ENCODE assay signal across 3 fruit fly cellular contexts in the genomic region with DNA sequence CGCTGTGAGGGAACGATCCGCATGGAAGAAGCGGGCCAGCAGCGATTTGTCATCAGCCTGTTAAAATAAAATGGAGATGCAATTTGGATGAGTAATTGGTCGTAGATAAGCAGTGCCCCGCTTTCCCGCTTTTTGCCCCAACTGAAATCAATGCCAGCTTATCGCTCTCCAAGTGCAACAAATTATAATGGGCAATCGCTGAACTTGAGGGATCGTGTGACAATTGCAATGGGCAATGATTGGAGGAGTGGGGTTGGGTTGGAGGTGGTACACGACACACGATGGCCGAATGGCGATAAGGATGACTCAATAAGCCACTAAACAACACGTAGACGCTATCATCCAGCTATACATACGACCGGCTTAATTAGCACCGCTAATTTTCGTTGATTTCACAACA.
A peak's percentile ranks its signal among the peaks of the same experiment; 100 is the strongest.
TF ChIP-seq lines count a peak whose summit lies in the region.

No protein-coding gene starts in this region.

TF ChIP-seq in whole organism, adult, 20 proteins besides CTCF, POLR2A, EP300 and RAD21:
- no peak for TF ChIP-seq CG33017 (tag; optimal IDR thresholded peaks at IDR 0.05; lab: Kevin White, UChicago)
- no peak for TF ChIP-seq CG7045 (GFP tag; optimal IDR thresholded peaks at IDR 0.05; lab: Kevin White, UChicago)
- TF ChIP-seq kay (GFP tag; lab: Kevin White, UChicago; ENCODE audit: borderline replicate concordance): no peak
- TF ChIP-seq Mnt (GFP tag; optimal IDR thresholded peaks at IDR 0.05; lab: Kevin White, UChicago): peak; percentile 44

TF ChIP-seq in whole organism, prepupa, 60 proteins besides CTCF, POLR2A, EP300 and RAD21:
- 0 out of 3 replicates have a peak, but pooled peaks have one; percentile 12 for TF ChIP-seq CG6163 (GFP tag; IDR thresholded peaks at IDR 0.05; lab: Robert Waterston, UW)
- TF ChIP-seq CG11762 (GFP tag; optimal IDR thresholded peaks at IDR 0.05; lab: Kevin White, UChicago; ENCODE audit: insufficient read depth): no peak
- no peak for TF ChIP-seq CG7368 (GFP tag; optimal IDR thresholded peaks at IDR 0.05; lab: Kevin White, UChicago)
- peak; percentile 99 for TF ChIP-seq svp (GFP tag; lab: Kevin White, UChicago)
- TF ChIP-seq Hr38 (GFP tag; optimal IDR thresholded peaks at IDR 0.05; lab: Kevin White, UChicago): no peak
- no peak for TF ChIP-seq Ets21C (GFP tag; optimal IDR thresholded peaks at IDR 0.05; lab: Kevin White, UChicago)
- no peak for TF ChIP-seq CG6854 (GFP tag; optimal IDR thresholded peaks at IDR 0.05; lab: Kevin White, UChicago)
- no peak for TF ChIP-seq eg (GFP tag; IDR thresholded peaks at IDR 0.05; lab: Robert Waterston, UW)
- TF ChIP-seq CG11294 (GFP tag; IDR thresholded peaks at IDR 0.05; lab: Robert Waterston, UW): no peak
- no peak for TF ChIP-seq CG4318 (GFP tag; optimal IDR thresholded peaks at IDR 0.05; lab: Kevin White, UChicago)
- TF ChIP-seq topi (GFP tag; optimal IDR thresholded peaks at IDR 0.05; lab: Kevin White, UChicago): no peak
- no peak for TF ChIP-seq CG3032 (tag; optimal IDR thresholded peaks at IDR 0.05; lab: Kevin White, UChicago)
- TF ChIP-seq Sox102F (GFP tag; optimal IDR thresholded peaks at IDR 0.05; lab: Kevin White, UChicago): no peak
- TF ChIP-seq CG10669 (GFP tag; optimal IDR thresholded peaks at IDR 0.05; lab: Kevin White, UChicago): no peak
- no peak for TF ChIP-seq Blimp-1 (GFP tag; optimal IDR thresholded peaks at IDR 0.05; lab: Kevin White, UChicago)
- no peak for TF ChIP-seq CG6792 (GFP tag; optimal IDR thresholded peaks at IDR 0.05; lab: Kevin White, UChicago)
- TF ChIP-seq Eip93F (GFP tag; optimal IDR thresholded peaks at IDR 0.05; lab: Kevin White, UChicago): peak; percentile 51
- TF ChIP-seq Eip75B (GFP tag; optimal IDR thresholded peaks at IDR 0.05; lab: Kevin White, UChicago): no peak
- no peak for TF ChIP-seq CG8632 (GFP tag; optimal IDR thresholded peaks at IDR 0.05; lab: Kevin White, UChicago)
- no peak for TF ChIP-seq lz (GFP tag; optimal IDR thresholded peaks at IDR 0.05; lab: Kevin White, UChicago)
- no peak for TF ChIP-seq cyc (GFP tag; optimal IDR thresholded peaks at IDR 0.05; lab: Kevin White, UChicago)
- no peak for TF ChIP-seq Hr39 (GFP tag; optimal IDR thresholded peaks at IDR 0.05; lab: Kevin White, UChicago)
- TF ChIP-seq vri (GFP tag; optimal IDR thresholded peaks at IDR 0.05; lab: Kevin White, UChicago): peak; percentile 61
- TF ChIP-seq fkh (GFP tag; optimal IDR thresholded peaks at IDR 0.05; lab: Kevin White, UChicago): no peak
- no peak for TF ChIP-seq CG6808 (GFP tag; optimal IDR thresholded peaks at IDR 0.05; lab: Kevin White, UChicago)
- no peak for TF ChIP-seq salr (GFP tag; optimal IDR thresholded peaks at IDR 0.05; lab: Kevin White, UChicago)
- TF ChIP-seq pdm3 (GFP tag; optimal IDR thresholded peaks at IDR 0.05; lab: Kevin White, UChicago): no peak

TF ChIP-seq in whole organism, wandering third instar larva, 38 proteins besides CTCF, POLR2A, EP300 and RAD21:
- TF ChIP-seq Rel (GFP tag; optimal IDR thresholded peaks at IDR 0.05; lab: Kevin White, UChicago) (no peak), Rel (tag; optimal IDR thresholded peaks at IDR 0.05; lab: Kevin White, UChicago) (peak; percentile 25), h (GFP tag; optimal IDR thresholded peaks at IDR 0.05; lab: Kevin White, UChicago) (peak; percentile 17), lola (GFP tag; optimal IDR thresholded peaks at IDR 0.05; lab: Kevin White, UChicago) (no peak), Sp1 (GFP tag; optimal IDR thresholded peaks at IDR 0.05; lab: Kevin White, UChicago) (no peak), Mio (GFP tag; optimal IDR thresholded peaks at IDR 0.05; lab: Kevin White, UChicago) (no peak)
